Worm (Caenorhabditis elegans) whole organism, L4 larva: ENCODE results near the gene cest-19.
A peak's percentile ranks its signal among the peaks of the same experiment; 100 is the strongest.

Experiments used
- D1046.2 ChIP-seq: fragments of 200-800 bp; sonication (Bioruptor generic); IDR thresholded peaks from 2 replicates; pipeline ENCODE4 v1.3.6; 2022; ENCODE audit warnings: missing genetic modification characterization, missing compliant biosample characterization
- F10B5.3 ChIP-seq: sonication (generic microtip); optimal IDR thresholded peaks from 2 replicates; lab custom pipeline; 2016; ENCODE audit warnings: mild to moderate bottlenecking, missing genetic modification characterization, missing compliant biosample characterization
- F26F4.8 ChIP-seq: fragments of 200-800 bp; sonication (Bioruptor generic); conservative IDR thresholded peaks from 2 replicates; pipeline ENCODE4 v1.3.6; 2022; ENCODE audit warnings: missing genetic modification characterization, missing compliant biosample characterization
- F49E8.2 ChIP-seq: sonication (generic microtip); optimal IDR thresholded peaks from 2 replicates; lab custom pipeline; 2016; ENCODE audit warnings: missing compliant biosample characterization, mild to moderate bottlenecking, missing genetic modification characterization, borderline replicate concordance
- T20F7.1 ChIP-seq: fragments of 200-800 bp; sonication (Bioruptor generic); optimal IDR thresholded peaks from 2 replicates; lab custom pipeline; 2018; ENCODE audit warnings: mild to moderate bottlenecking, missing genetic modification characterization, missing compliant biosample characterization
- Y105C5A.15 ChIP-seq: fragments of 200-800 bp; sonication (Bioruptor generic); IDR thresholded peaks from 2 replicates; pipeline ENCODE4 v1.3.6; 2022; ENCODE audit warnings: missing genetic modification characterization, missing compliant biosample characterization
- Y48G9A.11 ChIP-seq: fragments of 200-800 bp; sonication (Bioruptor generic); IDR thresholded peaks from 2 replicates; pipeline ENCODE4 v1.3.6; 2022; ENCODE audit warnings: missing genetic modification reagents, missing genetic modification characterization, missing compliant biosample characterization
- Y5F2A.4 ChIP-seq: fragments of 200-800 bp; sonication (Bioruptor generic); optimal IDR thresholded peaks from 2 replicates; lab custom pipeline; 2018; ENCODE audit warnings: mild to moderate bottlenecking, missing genetic modification characterization, missing compliant biosample characterization
- aha-1 ChIP-seq: fragments of 150-350 bp; peaks from one replicate; lab custom pipeline; 2014; ENCODE audit warnings: missing biosample characterization, missing genetic modification characterization
- ama-1 ChIP-seq: fragments of 150-350 bp; optimal IDR thresholded peaks from 2 replicates; lab custom pipeline; 2014; ENCODE audit warnings: inconsistent platforms, mixed read lengths
- attf-4 ChIP-seq: sonication (generic microtip); optimal IDR thresholded peaks from 3 replicates; lab custom pipeline; 2017; ENCODE audit warnings: missing biosample characterization, missing genetic modification characterization
- ceh-28 ChIP-seq: fragments of 150-350 bp; optimal IDR thresholded peaks from 2 replicates; lab custom pipeline; 2014; ENCODE audit warnings: missing biosample characterization, missing genetic modification reagents, missing genetic modification characterization
- ceh-44 ChIP-seq: fragments of 200-800 bp; sonication (Bioruptor generic); IDR thresholded peaks from 2 replicates; pipeline ENCODE4 v1.3.6; 2022; ENCODE audit warnings: missing genetic modification reagents, missing genetic modification characterization, missing compliant biosample characterization
- ceh-82 ChIP-seq: sonication (generic microtip); optimal IDR thresholded peaks from 2 replicates; lab custom pipeline; 2017; ENCODE audit warnings: missing biosample characterization, missing genetic modification characterization
- cey-2 ChIP-seq: sonication (generic microtip); optimal IDR thresholded peaks from 3 replicates; lab custom pipeline; 2017; ENCODE audit warnings: missing genetic modification characterization, mild to moderate bottlenecking, missing compliant biosample characterization, antibody characterized with exemption, borderline replicate concordance; ENCODE audit not compliant: insufficient read depth
- ctbp-1 ChIP-seq: fragments of 200-800 bp; sonication (Bioruptor generic); IDR thresholded peaks from 2 replicates; pipeline ENCODE4 v1.3.6; 2022; ENCODE audit warnings: missing genetic modification reagents, missing genetic modification characterization, missing compliant biosample characterization
- daf-19 ChIP-seq: fragments of 200-800 bp; sonication (Bioruptor generic); conservative IDR thresholded peaks from 2 replicates; pipeline ENCODE4 v1.3.6; 2022; ENCODE audit warnings: missing genetic modification characterization, missing compliant biosample characterization
- daf-8 ChIP-seq: fragments of 200-800 bp; sonication (Bioruptor generic); IDR thresholded peaks from 2 replicates; pipeline ENCODE4 v1.3.6; 2022; ENCODE audit warnings: missing genetic modification characterization, missing compliant biosample characterization
- fkh-10 ChIP-seq: fragments of 150-350 bp; optimal IDR thresholded peaks from 2 replicates; lab custom pipeline; 2014; ENCODE audit warnings: missing biosample characterization, missing genetic modification reagents, missing genetic modification characterization
- hif-1 ChIP-seq, 2 experiments: sonication (generic microtip); optimal IDR thresholded peaks; 2 replicates each; lab custom pipeline; 2016 to 2017; ENCODE audit warnings: missing compliant biosample characterization in 2 of 2, missing genetic modification characterization in 2 of 2, missing genetic modification reagents in 2 of 2, missing genotype in 2 of 2, mild to moderate bottlenecking in 1 of 2
- hmg-1.1 ChIP-seq: fragments of 200-800 bp; sonication (Bioruptor generic); IDR thresholded peaks from 2 replicates; pipeline ENCODE4 v1.3.6; 2022; ENCODE audit warnings: missing genetic modification reagents, missing genetic modification characterization, missing compliant biosample characterization
- madf-5 ChIP-seq, 2 experiments: fragments of 200-800 bp; sonication (Bioruptor generic); IDR thresholded peaks; 2 replicates each; pipeline ENCODE4 v1.3.6; 2022; ENCODE audit warnings: missing compliant biosample characterization in 2 of 2, missing genetic modification characterization in 2 of 2
- mep-1 ChIP-seq: fragments of 150-350 bp; sonication (generic microtip); optimal IDR thresholded peaks from 3 replicates; lab custom pipeline; 2014; ENCODE audit warnings: missing biosample characterization, missing genetic modification characterization
- mxl-2 ChIP-seq: fragments of 200-800 bp; sonication (Bioruptor generic); conservative IDR thresholded peaks from 2 replicates; pipeline ENCODE4 v1.3.6; 2022; ENCODE audit warnings: missing genetic modification reagents, missing genetic modification characterization, missing compliant biosample characterization
- nhr-10 ChIP-seq: fragments of 150-350 bp; optimal IDR thresholded peaks from 2 replicates; lab custom pipeline; 2014; ENCODE audit warnings: missing biosample characterization, missing genetic modification characterization
- nhr-102 ChIP-seq: sonication (generic microtip); optimal IDR thresholded peaks from 2 replicates; lab custom pipeline; 2016; ENCODE audit warnings: mild to moderate bottlenecking, missing genetic modification characterization, moderate library complexity, missing compliant biosample characterization
- nhr-111 ChIP-seq: fragments of 200-800 bp; sonication (Bioruptor generic); optimal IDR thresholded peaks from 2 replicates; lab custom pipeline; 2018; ENCODE audit warnings: mild to moderate bottlenecking, missing genetic modification characterization, missing compliant biosample characterization
- nhr-25 ChIP-seq: sonication (generic microtip); optimal IDR thresholded peaks from 2 replicates; lab custom pipeline; 2017; ENCODE audit warnings: missing genetic modification characterization, mild to moderate bottlenecking, missing compliant biosample characterization, antibody characterized with exemption, moderate library complexity, borderline replicate concordance; ENCODE audit not compliant: insufficient read depth
- nhr-41 ChIP-seq: fragments of 200-800 bp; sonication (Bioruptor generic); IDR thresholded peaks from 2 replicates; pipeline ENCODE4 v1.3.6; 2022; ENCODE audit warnings: missing genetic modification reagents, missing genetic modification characterization, missing compliant biosample characterization
- nhr-42 ChIP-seq: fragments of 200-800 bp; sonication (Bioruptor generic); IDR thresholded peaks from 2 replicates; pipeline ENCODE4 v1.3.6; 2022; ENCODE audit warnings: missing genetic modification characterization, missing compliant biosample characterization
- php-3 ChIP-seq: fragments of 200-800 bp; sonication (Bioruptor generic); IDR thresholded peaks from 2 replicates; pipeline ENCODE4 v1.3.6; 2022; ENCODE audit warnings: missing genetic modification reagents, missing genetic modification characterization, missing compliant biosample characterization
- pqm-1 ChIP-seq: sonication (generic microtip); optimal IDR thresholded peaks from 2 replicates; lab custom pipeline; 2017; ENCODE audit warnings: missing biosample characterization, missing genetic modification characterization
- sdz-12 ChIP-seq: fragments of 200-800 bp; sonication (Bioruptor generic); optimal IDR thresholded peaks from 2 replicates; lab custom pipeline; 2018; ENCODE audit warnings: mild to moderate bottlenecking, missing genetic modification characterization, missing compliant biosample characterization
- spr-1 ChIP-seq: sonication (generic microtip); optimal IDR thresholded peaks from 2 replicates; lab custom pipeline; 2016; ENCODE audit warnings: mild to moderate bottlenecking, missing genetic modification characterization, missing compliant biosample characterization
- unc-62 ChIP-seq, 3 experiments: fragments of 150-350 bp in 1 of 3; sonication (generic microtip); optimal IDR thresholded peaks in 2 of 3; peaks in 1 of 3; 1 replicate in 1 of 3; 2 replicates in 2 of 3; lab custom pipeline; 2014 to 2017; ENCODE audit warnings: missing biosample characterization in 3 of 3, missing genetic modification characterization in 3 of 3, missing genetic modification reagents in 3 of 3, missing genotype in 1 of 3
- zfp-2 ChIP-seq: sonication (generic microtip); optimal IDR thresholded peaks from 2 replicates; lab custom pipeline; 2016; ENCODE audit warnings: mild to moderate bottlenecking, missing genetic modification characterization, missing compliant biosample characterization

The cest-19 gene

ce11 chrX:7019733-7020132, 16.1 kb downstream of the cest-19 start, which contains the start of gene cah-5:
Gene cah-5, plus strand, starts transcription at chrX:7020033.
- TF ChIP-seq nhr-25 (no peak), Y48G9A.11 (GFP tag; lab: Robert Waterston, UW) (no peak), fkh-10 (peak; percentile 48), ama-1 (lab: Kevin White, UChicago) (no peak), ctbp-1 (GFP tag; lab: Robert Waterston, UW) (no peak), F49E8.2 (tag; lab: Kevin White, UChicago) (no peak)

ce11 chrX:7005919-7006318, 29.9 kb downstream of the cest-19 start:
- TF ChIP-seq aha-1 (tag; lab: Kevin White, UChicago), result peak; percentile 25
- TF ChIP-seq Y48G9A.11 (GFP tag; lab: Robert Waterston, UW), result no peak

- TF ChIP-seq sdz-12 (GFP tag; lab: Kevin White, UChicago) (no peak), ceh-82 (no peak), nhr-111 (GFP tag; lab: Kevin White, UChicago) (no peak), pqm-1 (tag; lab: Kevin White, UChicago) (no peak), nhr-42 (GFP tag; lab: Robert Waterston, UW) (no peak), hif-1 (tag; optimal IDR thresholded peaks at IDR 0.05; lab: Kevin White, UChicago) (no peak), D1046.2 (GFP tag; lab: Robert Waterston, UW) (no peak), attf-4 (no peak), nhr-25 (no peak), zfp-2 (tag; lab: Kevin White, UChicago) (no peak), spr-1 (tag; lab: Kevin White, UChicago) (no peak), ceh-28 (tag; lab: Kevin White, UChicago) (no peak), mxl-2 (GFP tag; lab: Robert Waterston, UW) (no peak)
Measured at ce11 chrX:7005475-7005874, 30.4 kb downstream of the cest-19 start, which contains the start of gene tyra-2. Gene tyra-2, minus strand, starts transcription at chrX:7005575.

- no peak for TF ChIP-seq nhr-42 (GFP tag; lab: Robert Waterston, UW)
- TF ChIP-seq mep-1 (tag; lab: Kevin White, UChicago), result no peak
- no peak for TF ChIP-seq daf-8 (GFP tag; lab: Robert Waterston, UW)
- TF ChIP-seq nhr-102 (tag; lab: Kevin White, UChicago), result no peak
- peak in 1 of 2 experiments; percentile 77 for TF ChIP-seq unc-62 (GFP tag; optimal IDR thresholded peaks at IDR 0.05 in 1 of 2; lab: Kevin White, UChicago)
- no peak for TF ChIP-seq unc-62 (tag; optimal IDR thresholded peaks at IDR 0.05; lab: Kevin White, UChicago)
Measured at ce11 chrX:7001933-7002332, 33.9 kb downstream of the cest-19 start.

ce11 chrX:6996448-6996847, 39.4 kb downstream of the cest-19 start, which contains the start of the genes F01E11.20 and tsp-16:
Gene F01E11.20, minus strand, starts transcription at chrX:6996548.
Gene tsp-16, minus strand, starts transcription at chrX:6996620.
- TF ChIP-seq Y105C5A.15 (GFP tag; lab: Robert Waterston, UW) (no peak), daf-19 (GFP tag; lab: Robert Waterston, UW) (no peak), Y5F2A.4 (GFP tag; lab: Kevin White, UChicago) (no peak), php-3 (GFP tag; lab: Robert Waterston, UW) (no peak), nhr-10 (tag; lab: Kevin White, UChicago) (no peak), nhr-41 (GFP tag; lab: Robert Waterston, UW) (no peak), madf-5 (GFP tag; IDR thresholded peaks at IDR 0.05; lab: Robert Waterston, UW) (no peak), cey-2 (tag; lab: Kevin White, UChicago) (no peak), ceh-44 (GFP tag; lab: Robert Waterston, UW) (no peak), F26F4.8 (no peak), T20F7.1 (GFP tag; lab: Kevin White, UChicago) (no peak), F10B5.3 (tag; lab: Kevin White, UChicago) (no peak), hmg-1.1 (GFP tag; lab: Robert Waterston, UW) (no peak)
- TF ChIP-seq, all 104 proteins: peak for 0
